Worm (Caenorhabditis elegans) whole organism, early embryonic: ENCODE data around the gene clic-1.

Source experiments
- F13C5.2 ChIP-seq: sonication (generic microtip); optimal IDR thresholded peaks from 2 replicates; lab custom pipeline; 2017; ENCODE audit warnings: mild to moderate bottlenecking, missing genetic modification characterization, inconsistent platforms, missing compliant biosample characterization
- aly-1 ChIP-seq: sonication (generic microtip); optimal IDR thresholded peaks from 2 replicates; lab custom pipeline; 2016; ENCODE audit warnings: missing genetic modification characterization, missing compliant biosample characterization
- ama-1 ChIP-seq: fragments of 150-350 bp; optimal IDR thresholded peaks from 2 replicates; lab custom pipeline; 2014
- ceh-13 ChIP-seq: fragments of 200-800 bp; sonication (Bioruptor generic); optimal IDR thresholded peaks from 2 replicates; lab custom pipeline; 2018; ENCODE audit warnings: mild to moderate bottlenecking, missing genetic modification characterization, missing compliant biosample characterization
- ceh-36 ChIP-seq: sonication (generic microtip); optimal IDR thresholded peaks from 2 replicates; lab custom pipeline; 2016; ENCODE audit warnings: missing genetic modification characterization, inconsistent platforms, missing compliant biosample characterization
- ets-7 ChIP-seq: sonication (generic microtip); optimal IDR thresholded peaks from 2 replicates; lab custom pipeline; 2016; ENCODE audit warnings: missing genotype, missing genetic modification characterization, missing compliant biosample characterization
- flt-1 ChIP-seq: fragments of 200-800 bp; sonication (Bioruptor generic); IDR thresholded peaks from 2 replicates; pipeline ENCODE4 v1.3.6; 2022; ENCODE audit warnings: missing genetic modification characterization, missing compliant biosample characterization
- hmg-4 ChIP-seq: fragments of 200-800 bp; sonication (Bioruptor generic); optimal IDR thresholded peaks from 2 replicates; lab custom pipeline; 2018; ENCODE audit warnings: mild to moderate bottlenecking, missing genetic modification characterization, missing compliant biosample characterization
- hnd-1 ChIP-seq: sonication (generic microtip); optimal IDR thresholded peaks from 2 replicates; lab custom pipeline; 2016; ENCODE audit warnings: missing genetic modification characterization, missing compliant biosample characterization
- scrt-1 ChIP-seq: fragments of 200-800 bp; sonication (Bioruptor generic); IDR thresholded peaks from 2 replicates; pipeline ENCODE4 v1.3.6; 2022; ENCODE audit warnings: missing genetic modification characterization, missing compliant biosample characterization
- sea-1 ChIP-seq: fragments of 200-800 bp; sonication (Bioruptor generic); conservative IDR thresholded peaks from 2 replicates; pipeline ENCODE4 v1.3.6; 2022; ENCODE audit warnings: missing genetic modification characterization, missing compliant biosample characterization
- tbx-11 ChIP-seq: fragments of 200-800 bp; sonication (Bioruptor generic); IDR thresholded peaks from 2 replicates; pipeline ENCODE4 v1.3.6; 2022; ENCODE audit warnings: missing genetic modification characterization, missing compliant biosample characterization

ce11 chrV:7747132-7747531, 12.4 kb upstream of the clic-1 start:
- TF ChIP-seq hnd-1 (tag; lab: Kevin White, UChicago) (no peak), ceh-13 (GFP tag; lab: Kevin White, UChicago) (no peak), F13C5.2 (no peak), ceh-36 (tag; lab: Kevin White, UChicago) (no peak), flt-1 (GFP tag; lab: Robert Waterston, UW) (no peak), ama-1 (lab: Kevin White, UChicago) (no peak), aly-1 (no peak), ets-7 (tag; lab: Kevin White, UChicago) (no peak), tbx-11 (GFP tag; lab: Robert Waterston, UW) (no peak), hmg-4 (GFP tag; lab: Kevin White, UChicago) (no peak), scrt-1 (no peak), sea-1 (GFP tag; lab: Robert Waterston, UW) (no peak)
